Fruit fly (Drosophila melanogaster) whole organism, larva: ENCODE measurements around the gene CG11617.

Experiments
- noc ChIP-seq: fragments of 200-800 bp; sonication (Bioruptor generic); optimal IDR thresholded peaks from 3 replicates; lab custom pipeline; 2019; ENCODE audit warnings: missing biosample characterization, mild to moderate bottlenecking, missing genetic modification characterization, moderate library complexity

CG11617 gene

DNA sequence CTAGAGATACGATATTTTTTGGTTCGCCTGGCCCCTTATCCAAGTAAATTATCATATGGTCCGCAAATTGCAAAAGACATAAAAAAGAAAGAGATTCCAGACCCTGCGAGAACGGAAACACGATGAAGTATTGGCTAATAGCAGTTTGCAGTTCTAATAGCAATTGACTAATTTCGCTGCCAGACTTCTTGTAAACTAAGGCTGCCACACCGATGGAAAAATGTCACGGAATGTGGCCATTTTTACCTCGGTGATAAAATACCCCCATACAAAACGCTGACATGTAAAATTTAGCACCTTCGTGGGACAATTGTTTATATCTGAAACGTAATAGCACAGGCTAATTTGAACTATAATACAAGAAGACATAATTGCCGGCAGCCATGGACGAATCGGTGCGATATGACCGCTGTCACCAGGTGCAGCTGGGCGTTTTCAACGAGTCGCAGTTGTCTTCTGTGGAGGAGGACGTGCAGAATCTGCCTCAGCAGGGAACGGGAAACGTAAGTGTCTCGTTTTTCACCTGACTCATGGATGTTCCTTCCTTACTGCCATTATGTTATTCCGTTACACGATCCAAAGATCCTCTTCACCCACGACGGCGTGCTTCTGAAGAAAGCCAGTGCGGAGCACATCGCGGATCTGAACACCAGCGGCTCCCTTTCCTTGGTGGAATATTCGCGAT lies at the start of gene CG11617, which contains the start of gene Tbc1d15-17:
Gene CG11617 (minus strand): TSS at position 169 of the 685 bp plus-strand sequence.
Gene Tbc1d15-17 (plus strand): TSS at position 51 of the 685 bp plus-strand sequence.
- TF ChIP-seq noc (tag; lab: Kevin White, UChicago) = no peak

DNA sequence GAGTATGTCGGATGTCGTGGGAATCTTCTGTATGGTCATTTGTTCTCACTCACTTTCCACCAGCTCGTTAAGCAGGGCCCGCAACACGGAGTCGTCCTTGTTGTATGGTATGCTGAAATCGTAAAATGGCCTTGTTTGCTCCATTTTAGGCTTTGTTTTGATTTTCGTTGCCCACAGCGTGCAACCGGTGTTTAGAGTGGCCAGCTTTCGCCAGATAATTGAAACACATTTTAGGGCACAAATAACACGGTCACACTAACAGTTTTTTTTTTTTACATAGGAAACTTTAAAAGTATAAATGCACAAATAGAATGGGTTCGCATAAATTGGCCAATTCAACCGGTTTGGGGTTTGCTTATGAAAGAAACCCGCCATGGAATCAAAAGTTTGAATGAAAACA lies 45.1 kb upstream of the CG11617 start, which contains the start of gene Rpp30:
Gene Rpp30 (minus strand): TSS at position 200 of the 400 bp plus-strand sequence.
- TF ChIP-seq noc (tag; lab: Kevin White, UChicago) = no peak

DNA sequence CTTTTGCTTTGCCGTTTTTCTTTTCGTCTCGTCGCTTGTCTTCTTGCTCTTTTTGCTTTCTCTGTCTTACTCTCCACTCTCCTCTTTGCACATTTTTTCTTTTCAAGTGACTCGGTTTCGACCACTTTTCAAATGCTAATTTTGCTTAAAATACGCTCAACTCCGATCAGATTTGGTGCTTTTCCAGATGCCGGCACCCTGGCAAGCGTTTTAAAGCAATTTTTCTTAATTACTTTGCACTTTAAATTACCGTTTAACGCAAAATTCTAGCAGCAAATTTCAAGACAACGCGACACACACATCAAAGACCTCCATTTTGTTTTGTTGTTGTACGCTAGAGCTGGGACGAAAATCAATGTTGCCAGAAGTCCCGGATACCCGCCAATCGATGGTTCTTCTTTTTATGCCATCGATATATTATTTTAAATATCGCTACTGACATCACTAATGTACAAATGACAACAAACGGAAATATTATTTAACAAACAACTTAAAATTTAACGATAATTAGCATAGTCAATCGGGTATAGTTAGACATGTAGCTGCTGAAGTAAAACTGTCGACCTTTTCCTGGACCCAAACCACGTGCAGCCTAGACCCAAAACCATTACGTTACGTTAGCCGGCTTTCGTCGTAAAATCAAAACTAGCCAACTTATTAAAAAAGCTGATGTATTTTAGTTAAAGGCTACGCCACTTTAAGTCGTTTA lies 43.6 kb upstream of the CG11617 start, which contains the start of gene kis:
Gene kis (minus strand): TSS at position 317 of the 709 bp plus-strand sequence.
- peak; percentile 24 for TF ChIP-seq noc (tag; lab: Kevin White, UChicago)

DNA sequence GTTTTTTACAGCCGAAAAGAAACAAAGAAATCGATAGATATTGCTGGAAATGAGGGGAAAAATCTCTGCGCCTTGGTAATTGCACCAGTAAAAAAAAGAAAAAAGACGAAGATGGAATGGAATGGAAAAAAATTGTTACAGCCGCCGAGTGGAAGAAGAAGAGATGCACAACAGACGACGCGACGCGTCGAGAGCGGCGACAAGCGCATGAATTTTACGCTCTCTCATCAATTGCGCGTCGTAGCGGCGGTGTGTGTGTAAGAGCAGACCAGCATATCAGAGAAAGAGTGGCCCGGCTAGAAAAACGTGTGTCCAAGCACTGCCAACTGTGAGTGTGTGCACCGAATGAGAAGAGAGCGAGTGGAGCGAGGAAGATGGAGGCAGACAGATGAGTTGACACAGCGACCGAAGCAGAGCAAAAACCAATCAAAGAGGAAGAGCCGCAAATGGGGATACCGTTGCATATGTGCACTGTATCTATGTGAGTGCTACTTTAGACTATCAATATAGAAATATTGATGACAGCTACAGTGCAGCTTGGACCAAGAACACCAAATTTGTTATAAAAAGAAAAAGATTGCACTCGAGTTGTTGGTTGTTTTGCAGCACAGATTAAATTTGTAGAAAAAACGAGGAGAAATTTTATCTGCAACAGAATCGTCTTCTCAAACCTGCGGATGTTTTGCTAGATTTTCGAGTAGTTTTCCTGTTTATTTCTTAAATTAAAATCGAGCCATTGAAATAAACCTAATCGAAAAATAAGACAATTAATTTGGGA lies 42.1 kb upstream of the CG11617 start:
- TF ChIP-seq noc (tag; lab: Kevin White, UChicago) = no peak

DNA sequence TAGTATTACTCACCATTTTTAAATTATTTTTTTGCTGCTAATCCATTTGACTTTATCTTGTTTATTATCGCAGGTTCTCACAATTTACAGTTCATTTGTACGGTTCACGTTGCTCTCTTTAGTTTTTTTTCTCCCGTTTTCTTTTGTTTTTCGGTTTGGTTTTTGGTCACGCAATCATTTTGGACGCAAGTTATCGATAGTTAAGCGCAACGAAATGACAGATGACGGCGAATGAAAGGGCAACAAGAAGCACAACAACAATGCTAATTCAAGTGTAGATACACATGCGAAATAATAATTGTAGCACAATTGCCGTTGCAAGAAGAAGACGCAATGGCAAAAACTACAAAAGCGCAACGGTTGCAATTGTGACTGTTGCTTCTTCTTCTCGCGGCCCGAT lies 41.5 kb upstream of the CG11617 start:
- no peak for TF ChIP-seq noc (tag; lab: Kevin White, UChicago)

DNA sequence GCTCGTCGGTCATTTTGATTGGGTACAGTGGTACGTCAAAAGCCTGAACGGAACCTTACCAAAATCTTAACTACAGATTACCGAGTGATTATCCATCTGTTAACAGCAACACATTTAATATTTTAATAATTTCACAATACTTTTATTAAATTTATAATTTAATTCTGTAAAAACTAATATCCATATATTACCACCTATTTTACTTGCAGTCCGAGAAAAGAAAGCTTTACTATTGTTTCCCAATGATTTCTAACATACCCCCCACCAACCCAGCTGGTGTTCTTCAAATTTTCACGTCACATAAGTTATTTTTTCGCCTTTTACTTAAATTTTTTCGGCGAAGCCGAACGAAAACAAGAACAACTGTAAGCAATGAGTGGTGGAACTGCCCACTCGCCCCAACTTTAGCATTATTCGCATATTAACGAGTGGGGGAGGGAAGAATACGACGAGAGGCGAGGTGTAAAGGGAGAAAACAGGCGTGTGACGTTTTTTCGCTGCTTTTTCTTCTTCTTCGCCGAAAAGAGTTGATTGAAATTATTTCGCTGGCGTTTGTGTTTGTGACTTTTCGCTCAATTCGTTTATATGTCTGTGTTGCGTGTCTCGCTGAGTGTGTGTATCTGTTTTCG lies 40.9 kb upstream of the CG11617 start:
- peak; percentile 92 for TF ChIP-seq noc (tag; lab: Kevin White, UChicago)

DNA sequence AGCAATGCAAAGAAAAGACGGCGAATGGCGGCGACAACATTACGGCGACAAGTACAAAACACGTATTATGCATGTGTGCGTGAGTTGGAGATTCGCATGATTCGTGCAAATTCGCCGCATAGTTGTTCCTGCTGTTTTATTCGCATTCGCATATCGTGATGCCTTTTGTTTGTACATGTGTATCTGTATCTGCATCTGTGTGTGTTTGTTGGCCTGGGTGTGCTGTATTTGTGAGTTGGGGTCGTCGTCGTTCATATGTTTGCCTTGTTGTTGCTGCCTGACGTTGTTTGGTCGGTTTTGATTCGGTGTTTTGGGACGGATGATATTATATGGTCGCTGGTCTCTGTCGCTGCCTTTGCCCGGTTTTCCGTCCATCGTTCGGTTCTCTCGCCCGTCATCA lies 40.3 kb upstream of the CG11617 start:
- no peak for TF ChIP-seq noc (tag; lab: Kevin White, UChicago)

DNA sequence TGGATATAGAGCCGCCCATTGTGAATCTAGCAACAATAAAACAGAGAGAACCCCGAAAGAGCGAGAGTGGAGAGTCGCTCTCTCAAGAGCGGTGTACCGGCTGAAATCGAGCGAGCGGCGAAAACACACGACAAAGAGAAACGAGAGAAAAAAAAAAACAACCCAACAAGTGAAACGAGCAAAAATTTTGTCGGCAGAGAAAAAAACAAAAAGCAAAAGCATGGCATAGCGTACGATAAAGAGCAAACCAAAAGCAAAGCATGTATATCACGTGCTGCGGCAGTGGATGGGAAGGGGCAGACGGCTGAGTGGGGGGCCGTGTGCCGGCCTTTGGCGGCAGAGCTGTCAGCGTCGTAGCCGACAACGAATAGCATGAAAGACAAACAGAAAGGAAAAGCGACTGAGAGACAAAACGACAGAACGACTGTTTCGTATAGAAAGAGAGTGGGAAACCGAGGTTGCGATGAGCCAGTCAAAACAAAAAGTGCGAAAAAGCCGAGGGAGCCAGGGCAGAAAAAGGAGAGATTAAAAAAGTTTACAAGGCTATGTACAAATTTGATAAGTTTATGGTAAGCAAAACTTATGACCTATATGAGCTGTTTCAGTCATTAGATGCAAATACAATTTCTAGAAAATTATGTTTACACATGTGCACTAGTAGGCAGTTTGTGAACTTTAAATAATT lies 39.7 kb upstream of the CG11617 start:
- peak; percentile 11 for TF ChIP-seq noc (tag; lab: Kevin White, UChicago)

DNA sequence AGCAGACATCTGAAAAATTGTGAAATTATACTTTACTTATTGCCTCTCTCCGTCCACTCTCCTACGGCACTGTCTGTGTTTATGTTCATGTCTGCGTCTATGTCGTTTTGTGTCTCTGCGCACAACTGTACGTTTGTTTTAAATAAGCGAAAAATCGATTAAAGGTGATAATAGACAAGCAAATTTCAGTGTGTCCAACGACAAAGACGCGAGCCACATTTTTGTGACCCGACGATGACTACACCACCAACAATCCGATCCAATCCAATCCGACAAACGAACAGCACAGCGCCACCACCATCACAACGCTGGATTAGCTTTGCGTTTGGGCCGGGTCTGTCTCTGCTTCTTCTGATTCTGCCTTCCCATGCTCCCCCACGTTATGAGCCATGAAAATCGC lies 37.5 kb upstream of the CG11617 start:
- TF ChIP-seq noc (tag; lab: Kevin White, UChicago) = no peak

DNA sequence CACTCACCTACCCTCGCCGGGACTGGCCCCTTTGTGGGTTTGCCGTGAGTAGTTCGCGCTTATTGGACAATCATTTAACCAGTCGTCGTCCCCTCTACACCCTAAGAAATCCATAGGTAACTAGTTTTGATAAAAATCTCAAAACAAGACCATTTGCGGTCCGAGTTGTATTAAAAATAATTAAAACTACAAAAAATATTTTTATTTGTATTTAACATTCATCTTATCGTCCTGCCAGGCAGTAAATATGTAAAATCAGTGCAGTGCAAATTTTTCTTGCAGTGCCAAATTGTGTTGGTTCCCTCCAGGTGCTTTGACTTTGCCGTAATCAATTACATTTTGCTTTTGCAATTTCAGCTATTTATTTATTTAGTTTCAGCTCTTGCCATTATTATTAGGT lies 36.7 kb upstream of the CG11617 start:
- TF ChIP-seq noc (tag; lab: Kevin White, UChicago) = peak; percentile 39

DNA sequence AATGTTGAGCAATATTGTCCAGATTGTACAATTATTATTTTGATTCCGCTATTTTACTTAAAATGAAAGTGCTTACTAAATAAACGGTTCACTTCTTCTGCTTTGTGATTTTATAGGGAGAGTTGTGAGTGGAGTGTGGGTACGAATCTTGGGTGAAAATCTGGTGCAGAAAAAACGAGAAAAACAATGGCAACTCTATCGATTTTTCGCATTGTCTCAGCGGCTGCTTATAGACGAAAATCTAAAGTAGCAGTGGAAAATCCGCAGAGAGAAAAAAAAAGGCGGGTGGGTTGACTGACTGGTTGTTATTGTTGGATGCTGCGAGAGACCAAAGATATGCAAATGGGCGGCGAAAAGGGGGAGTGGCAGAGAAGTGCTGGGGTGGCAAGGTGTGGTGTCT lies 36.0 kb upstream of the CG11617 start:
- TF ChIP-seq noc (tag; lab: Kevin White, UChicago) = no peak

DNA sequence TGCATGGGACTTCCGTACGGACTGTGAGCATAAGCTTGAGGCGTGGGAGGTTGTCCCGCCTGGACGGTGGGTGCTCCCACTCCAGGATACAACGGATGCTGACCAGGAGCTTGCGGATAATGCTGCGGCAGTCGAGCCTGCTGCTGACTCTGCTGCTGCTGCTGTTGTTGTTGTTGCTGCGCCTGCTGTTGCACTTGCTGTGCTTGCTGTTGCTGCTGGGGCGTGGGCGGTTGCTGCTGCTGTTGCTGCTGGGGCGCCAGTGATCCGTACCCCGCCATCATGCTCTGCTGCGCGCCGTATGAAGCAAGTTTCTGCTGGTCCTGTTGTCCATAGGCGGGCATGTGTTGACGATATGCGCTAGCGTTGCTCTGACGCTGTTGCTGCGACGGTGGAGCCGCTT lies 34.3 kb upstream of the CG11617 start:
- TF ChIP-seq noc (tag; lab: Kevin White, UChicago) = no peak

DNA sequence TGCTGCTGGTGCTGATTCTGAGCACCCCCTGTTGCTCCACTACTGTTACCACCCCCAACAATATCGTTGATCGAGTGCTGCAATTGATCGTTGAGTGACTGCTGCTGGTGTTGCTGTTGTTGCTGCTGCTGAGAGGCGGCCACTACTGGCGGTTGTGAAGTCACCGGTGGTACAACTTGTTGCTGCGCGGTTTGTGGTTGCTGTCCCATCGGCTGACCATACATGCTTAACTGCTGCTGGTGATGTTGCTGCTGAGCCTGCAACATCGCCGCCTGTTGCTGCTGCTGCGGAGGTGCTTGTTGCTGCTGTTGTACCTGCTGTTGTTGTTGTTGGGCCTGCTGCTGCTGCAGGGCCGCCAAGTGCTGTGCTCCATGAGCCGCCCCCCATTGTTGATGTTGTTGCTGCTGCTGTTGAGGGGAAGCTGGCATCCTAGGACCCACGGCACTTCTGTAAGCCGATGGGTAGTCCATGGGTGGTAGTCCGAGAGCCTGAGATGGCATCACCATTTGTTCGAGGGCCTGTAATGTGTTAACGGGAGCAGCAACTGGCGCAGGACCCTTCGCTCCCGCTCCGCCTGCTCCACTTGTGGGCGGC lies 33.2 kb upstream of the CG11617 start:
- TF ChIP-seq noc (tag; lab: Kevin White, UChicago) = no peak

DNA sequence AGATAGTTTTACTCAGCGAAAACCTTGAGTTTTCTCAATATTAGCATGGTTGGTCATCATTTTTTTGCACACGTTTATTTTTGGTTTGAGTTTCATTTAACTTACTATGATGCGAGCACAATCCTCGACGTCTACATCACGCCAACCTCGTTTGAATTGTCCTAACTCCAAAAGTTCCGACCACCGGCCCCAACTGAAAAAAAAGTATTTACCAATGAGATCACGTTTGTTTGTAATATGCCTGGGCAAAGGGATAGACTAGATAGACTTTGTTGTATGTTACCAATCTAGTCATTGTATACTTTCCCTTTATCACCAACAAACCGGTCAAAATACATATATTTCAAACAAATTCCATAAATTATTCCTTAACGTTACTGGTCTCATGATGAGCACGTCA lies 25.1 kb upstream of the CG11617 start, which contains the start of gene CG13693:
Gene CG13693 (plus strand): TSS at position 301 of the 400 bp plus-strand sequence.
- no peak for TF ChIP-seq noc (tag; lab: Kevin White, UChicago)
